Fruit fly (Drosophila melanogaster): ENCODE results near the gene Wdr37.
A peak's percentile ranks its signal among the peaks of the same experiment; 100 is the strongest.

The Wdr37 gene

DNA sequence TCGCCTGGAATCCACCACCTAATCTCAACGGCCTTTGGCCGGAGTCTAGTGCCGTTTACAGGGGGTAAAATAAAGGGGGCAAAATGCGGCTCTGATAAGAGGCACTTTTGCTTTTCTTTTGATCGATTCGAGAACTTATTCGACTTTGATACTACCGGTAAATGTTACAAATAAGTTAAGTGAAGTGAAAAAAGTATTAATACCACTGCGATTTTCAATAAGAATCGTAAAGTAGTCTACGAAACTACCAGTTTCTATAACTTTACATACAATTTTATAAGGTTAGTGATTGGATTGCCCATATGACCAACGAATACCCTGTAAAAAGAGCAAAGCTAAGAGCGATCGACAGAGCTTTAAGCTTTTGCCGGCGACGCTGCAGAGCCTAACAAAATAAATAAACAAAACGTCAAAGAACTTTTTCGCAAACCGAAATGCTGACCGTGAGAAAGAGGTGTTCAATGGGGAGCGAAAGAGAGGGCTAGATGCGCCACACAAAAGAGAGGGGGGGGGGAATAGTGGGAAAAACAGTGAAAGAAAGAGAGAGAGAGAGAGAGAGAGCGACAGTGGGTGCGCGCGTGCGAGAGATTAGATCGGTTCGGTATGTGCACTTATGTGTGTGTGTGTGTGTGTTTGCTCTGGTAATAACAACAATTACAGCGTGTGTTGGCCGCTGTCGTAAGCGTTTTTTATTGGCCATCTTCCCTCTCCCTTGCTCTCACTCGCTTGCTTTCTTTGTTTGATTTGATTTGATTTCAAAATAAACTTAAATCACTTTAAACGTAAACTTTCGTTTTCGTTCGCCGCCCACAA lies 34.2 kb upstream of the Wdr37 start (continued):
- TF ChIP-seq tll (GFP tag; optimal IDR thresholded peaks at IDR 0.05): no peak
- TF ChIP-seq CG11456 (GFP tag; IDR thresholded peaks at IDR 0.05): no peak
- TF ChIP-seq Dad (GFP tag; optimal IDR thresholded peaks at IDR 0.05): peak; percentile 34
- TF ChIP-seq CG17359 (tag; optimal IDR thresholded peaks at IDR 0.05): peak; percentile 77
- no peak for TF ChIP-seq wdn (GFP tag; IDR thresholded peaks at IDR 0.05)
- no peak for TF ChIP-seq chm (GFP tag; IDR thresholded peaks at IDR 0.05)
- TF ChIP-seq usp (GFP tag; optimal IDR thresholded peaks at IDR 0.05): no peak
- TF ChIP-seq CG2678 (tag; optimal IDR thresholded peaks at IDR 0.05): peak; percentile 84
- no peak for TF ChIP-seq fd64A (GFP tag; optimal IDR thresholded peaks at IDR 0.05)
- TF ChIP-seq sc (optimal IDR thresholded peaks at IDR 0.05): no peak
- TF ChIP-seq sc (GFP tag; optimal IDR thresholded peaks at IDR 0.05): peak; percentile 36
- no peak; the same call in 1 of the 2 replicates for TF ChIP-seq vvl (GFP tag; IDR thresholded peaks at IDR 0.05)
- TF ChIP-seq E2f1 (GFP tag; IDR thresholded peaks at IDR 0.05): peak; percentile 45; the same call in 1 of the 2 replicates
- TF ChIP-seq salm (tag; optimal IDR thresholded peaks at IDR 0.05): no peak
- no peak for TF ChIP-seq NK7.1 (GFP tag; optimal IDR thresholded peaks at IDR 0.05)
- peak; percentile 50 for TF ChIP-seq Antp (GFP tag; optimal IDR thresholded peaks at IDR 0.05)
- peak; percentile 7 for TF ChIP-seq CG10543 (GFP tag; optimal IDR thresholded peaks at IDR 0.05)
- no peak for TF ChIP-seq MTF-1 (GFP tag; optimal IDR thresholded peaks at IDR 0.05; ENCODE audit: borderline replicate concordance)
- TF ChIP-seq Fer3 (tag; optimal IDR thresholded peaks at IDR 0.05): peak; percentile 73
- peak; percentile 50; the same call in 1 of the 2 replicates for TF ChIP-seq CG14014 (GFP tag; IDR thresholded peaks at IDR 0.05)
- TF ChIP-seq CG12104 (GFP tag; optimal IDR thresholded peaks at IDR 0.05): no peak
- TF ChIP-seq Oli (tag; optimal IDR thresholded peaks at IDR 0.05): peak; percentile 63
- TF ChIP-seq MESR4 (GFP tag; optimal IDR thresholded peaks at IDR 0.05): no peak
- TF ChIP-seq CG18262 (tag; optimal IDR thresholded peaks at IDR 0.05): no peak
- TF ChIP-seq Myb (GFP tag; optimal IDR thresholded peaks at IDR 0.05): peak; percentile 64
- TF ChIP-seq croc (GFP tag; conservative IDR thresholded peaks at IDR 0.05): no peak; the same call in 1 of the 3 replicates
- peak; percentile 63 for TF ChIP-seq CG15269 (tag; optimal IDR thresholded peaks at IDR 0.05)
- peak; percentile 83 for TF ChIP-seq mam (GFP tag; optimal IDR thresholded peaks at IDR 0.05)
- peak; percentile 68 for TF ChIP-seq Fer1 (GFP tag; optimal IDR thresholded peaks at IDR 0.05)
- TF ChIP-seq Hr39 (optimal IDR thresholded peaks at IDR 0.05): no peak
- TF ChIP-seq Atf-2 (GFP tag; optimal IDR thresholded peaks at IDR 0.05): peak; percentile 21
- no peak for TF ChIP-seq so (GFP tag; IDR thresholded peaks at IDR 0.05)
- no peak for TF ChIP-seq pros (GFP tag; optimal IDR thresholded peaks at IDR 0.05)
- TF ChIP-seq Ravus (GFP tag; IDR thresholded peaks at IDR 0.05): peak; percentile 15; the same call in 1 of the 2 replicates
- no peak for TF ChIP-seq fd102C (GFP tag; optimal IDR thresholded peaks at IDR 0.05)
- TF ChIP-seq Atf6 (GFP tag; IDR thresholded peaks at IDR 0.05): peak; percentile 69
- TF ChIP-seq inv (GFP tag; IDR thresholded peaks at IDR 0.05; ENCODE audit: partially characterized antibody): no peak
- peak; percentile 54 for TF ChIP-seq Sox100B (GFP tag; optimal IDR thresholded peaks at IDR 0.05)
- TF ChIP-seq GATAe (GFP tag; conservative IDR thresholded peaks at IDR 0.05): peak; percentile 72
- peak; percentile 20 for TF ChIP-seq ATbp (GFP tag; optimal IDR thresholded peaks at IDR 0.05)
- no peak for TF ChIP-seq Opbp (GFP tag; IDR thresholded peaks at IDR 0.05; ENCODE audit: partially characterized antibody)
- no peak for TF ChIP-seq Nf-YC (tag; optimal IDR thresholded peaks at IDR 0.05)
- TF ChIP-seq CG15073 (GFP tag; optimal IDR thresholded peaks at IDR 0.05): no peak
- TF ChIP-seq CG14965 (GFP tag; optimal IDR thresholded peaks at IDR 0.05; ENCODE audit: borderline replicate concordance): no peak
- no peak for TF ChIP-seq fru (optimal IDR thresholded peaks at IDR 0.05)
- no peak for TF ChIP-seq br (optimal IDR thresholded peaks at IDR 0.05)
- peak; percentile 47 for TF ChIP-seq ewg (GFP tag; optimal IDR thresholded peaks at IDR 0.05)
- peak; percentile 34 for TF ChIP-seq CG9609 (GFP tag; optimal IDR thresholded peaks at IDR 0.05)
- TF ChIP-seq Rx (GFP tag; IDR thresholded peaks at IDR 0.05): peak; percentile 29; the same call in 1 of the 2 replicates
- TF ChIP-seq CG1647 (GFP tag; optimal IDR thresholded peaks at IDR 0.05): peak; percentile 56
